Worm (Caenorhabditis elegans): Measurements from ENCODE around the gene cdh-4.

Gene cdh-4

DNA sequence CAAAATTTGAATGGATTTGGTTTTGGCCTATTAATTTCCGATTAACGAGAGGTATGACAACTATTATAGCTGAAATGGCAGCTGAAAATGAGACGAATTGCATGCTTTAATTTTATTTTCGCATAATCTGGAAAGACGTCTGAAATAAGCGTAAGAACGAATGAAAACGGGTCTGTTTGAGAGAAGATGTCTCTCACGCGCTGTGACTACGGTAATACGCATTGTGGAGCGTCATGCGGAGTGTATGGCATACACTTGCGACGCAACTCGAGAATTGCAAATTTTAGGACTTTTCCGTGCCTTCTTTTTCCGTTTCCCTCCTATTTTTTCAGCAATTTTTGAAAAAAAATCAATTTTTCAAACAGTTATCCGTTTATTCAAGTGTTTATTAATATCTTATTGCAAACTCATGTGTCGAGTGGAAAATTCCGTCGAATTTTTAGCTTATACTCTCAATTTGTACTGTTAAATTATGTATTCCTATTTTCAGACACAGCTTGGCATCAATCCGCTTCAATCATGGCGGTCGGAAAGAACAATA, 44.7 kb upstream of the cdh-4 start, which contains the start of gene rps-1 (continued):
- TF ChIP-seq egl-13 (tag; optimal IDR thresholded peaks at IDR 0.05) (peak; percentile 99), lin-15B (tag; optimal IDR thresholded peaks at IDR 0.05) (peak; percentile 94), Y116A8C.19 (tag; optimal IDR thresholded peaks at IDR 0.05; ENCODE audit: borderline replicate concordance) (no peak), C16A3.4 (tag; optimal IDR thresholded peaks at IDR 0.05) (peak; percentile 99), skn-1 (tag; optimal IDR thresholded peaks at IDR 0.05) (peak; percentile 95), nhr-85 (tag) (peak; percentile 99), pax-3 (tag; optimal IDR thresholded peaks at IDR 0.05) (peak; percentile 97), efl-3 (GFP tag; optimal IDR thresholded peaks at IDR 0.05) (peak; percentile 88), vab-15 (tag; optimal IDR thresholded peaks at IDR 0.05) (peak; percentile 96), mab-9 (GFP tag; IDR thresholded peaks at IDR 0.05) (peak; percentile 98), dpl-1 (GFP tag; optimal IDR thresholded peaks at IDR 0.05) (peak; percentile 93 to 94 (median 93))

- TF ChIP-seq lsy-2 (tag; optimal IDR thresholded peaks at IDR 0.05) (no peak), sup-37 (GFP tag; optimal IDR thresholded peaks at IDR 0.05) (no peak), nhr-237 (tag; optimal IDR thresholded peaks at IDR 0.05) (no peak), irx-1 (tag; optimal IDR thresholded peaks at IDR 0.05) (no peak), ceh-63 (GFP tag; optimal IDR thresholded peaks at IDR 0.05) (no peak), nhr-76 (tag; optimal IDR thresholded peaks at IDR 0.05) (no peak), fos-1 (tag; optimal IDR thresholded peaks at IDR 0.05) (no peak), nhr-47 (tag; optimal IDR thresholded peaks at IDR 0.05) (no peak), xbp-1 (tag; optimal IDR thresholded peaks at IDR 0.05) (no peak), mep-1 (tag; optimal IDR thresholded peaks at IDR 0.05) (no peak), nhr-84 (tag; optimal IDR thresholded peaks at IDR 0.05) (no peak), pag-3 (tag; optimal IDR thresholded peaks at IDR 0.05; ENCODE audit: borderline replicate concordance, insufficient read depth) (no peak)
Observed at ce11 chrIII:4476313-4476712, 43.8 kb upstream of the cdh-4 start.

DNA sequence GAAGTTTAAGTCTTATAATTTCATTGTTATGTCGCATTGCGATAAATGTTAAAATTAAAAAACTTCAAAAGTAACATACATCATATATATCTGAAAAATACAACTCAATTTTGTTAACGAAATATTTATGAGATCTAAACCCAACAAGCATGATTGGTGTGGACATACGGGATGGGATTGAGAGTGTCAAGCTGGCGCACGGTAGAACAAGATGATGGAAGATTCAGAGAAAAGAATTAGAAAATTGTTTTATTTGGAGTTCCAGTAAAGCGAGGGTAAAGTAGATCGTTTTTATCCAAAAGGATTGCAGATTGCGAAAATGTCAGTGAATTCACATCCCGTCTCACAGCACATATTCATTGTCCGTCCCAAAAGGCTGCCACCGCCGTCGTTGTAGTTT, 43.4 kb upstream of the cdh-4 start:
- TF ChIP-seq lin-39 (tag; optimal IDR thresholded peaks at IDR 0.05) (no peak), lsy-2 (tag; optimal IDR thresholded peaks at IDR 0.05) (peak in 1 of 2 experiments; percentile 14)

ce11 chrIII:4477472-4477871, 42.7 kb upstream of the cdh-4 start, which contains the start of gene ins-17:
TSS of gene ins-17 (minus strand) at chrIII:4477572.
- no peak for TF ChIP-seq hlh-4 (tag; optimal IDR thresholded peaks at IDR 0.05)
- no peak for TF ChIP-seq unc-30 (tag; optimal IDR thresholded peaks at IDR 0.05)
- TF ChIP-seq lir-3 (tag; optimal IDR thresholded peaks at IDR 0.05; ENCODE audit: poor library complexity): no peak
- no peak for TF ChIP-seq zag-1 (tag; optimal IDR thresholded peaks at IDR 0.05)
- TF ChIP-seq nhr-77 (tag; optimal IDR thresholded peaks at IDR 0.05): no peak
- no peak for TF ChIP-seq jun-1 (tag; optimal IDR thresholded peaks at IDR 0.05)
- TF ChIP-seq unc-86 (tag; optimal IDR thresholded peaks at IDR 0.05): no peak
- TF ChIP-seq ces-1 (GFP tag; optimal IDR thresholded peaks at IDR 0.05): no peak
- TF ChIP-seq nhr-90 (tag; optimal IDR thresholded peaks at IDR 0.05; ENCODE audit: poor library complexity): no peak
- no peak for TF ChIP-seq zip-4 (GFP tag; optimal IDR thresholded peaks at IDR 0.05)
- no peak for TF ChIP-seq nhr-84 (tag; optimal IDR thresholded peaks at IDR 0.05)
- no peak for TF ChIP-seq dpl-1 (GFP tag; optimal IDR thresholded peaks at IDR 0.05)
- no peak for TF ChIP-seq sox-4 (tag; optimal IDR thresholded peaks at IDR 0.05)
- TF ChIP-seq C34B4.2 (tag; optimal IDR thresholded peaks at IDR 0.05): no peak
- no peak for TF ChIP-seq C16A3.4 (tag; optimal IDR thresholded peaks at IDR 0.05)
- no peak for TF ChIP-seq lsy-2 (tag; optimal IDR thresholded peaks at IDR 0.05)
- TF ChIP-seq fkh-4 (tag; optimal IDR thresholded peaks at IDR 0.05; ENCODE audit: borderline replicate concordance): no peak
- no peak for TF ChIP-seq alr-1 (tag; optimal IDR thresholded peaks at IDR 0.05; ENCODE audit: borderline replicate concordance)
- no peak for TF ChIP-seq mdl-1 (tag; optimal IDR thresholded peaks at IDR 0.05)
- TF ChIP-seq unc-130 (tag; optimal IDR thresholded peaks at IDR 0.05): no peak
